Fruit fly (Drosophila melanogaster): ENCODE results near the gene by.
A peak's percentile ranks its signal among the peaks of the same experiment; 100 is the strongest.

The by gene

dm6 chr3R:9546808-9547381 lies 14.1 kb upstream of the by start:
- TF ChIP-seq CG8478 (optimal IDR thresholded peaks at IDR 0.05): peak; percentile 55
- no peak for TF ChIP-seq wek (GFP tag; optimal IDR thresholded peaks at IDR 0.05)
- TF ChIP-seq Xrp1 (GFP tag; IDR thresholded peaks at IDR 0.05): no peak
- 0 out of 3 replicates have a peak, but pooled peaks have one; percentile 13 for TF ChIP-seq zfh1 (GFP tag; IDR thresholded peaks at IDR 0.05)
- TF ChIP-seq mirr (GFP tag; optimal IDR thresholded peaks at IDR 0.05): no peak
- TF ChIP-seq CG10462 (GFP tag; optimal IDR thresholded peaks at IDR 0.05): no peak
- no peak for TF ChIP-seq CG10366 (GFP tag; IDR thresholded peaks at IDR 0.05)
- TF ChIP-seq CG4360 (GFP tag; IDR thresholded peaks at IDR 0.05): peak; percentile 94
- TF ChIP-seq peb (GFP tag; IDR thresholded peaks at IDR 0.05): no peak
- no peak for TF ChIP-seq abd-A (tag; optimal IDR thresholded peaks at IDR 0.05)
- TF ChIP-seq Rx (GFP tag; IDR thresholded peaks at IDR 0.05): no peak
- no peak for TF ChIP-seq CG14667 (GFP tag; IDR thresholded peaks at IDR 0.05)
- TF ChIP-seq CG7372 (GFP tag; IDR thresholded peaks at IDR 0.05): 0 out of 2 replicates have a peak, but pooled peaks have one; percentile 17
- 0 out of 3 replicates have a peak, but pooled peaks have one; percentile 41 for TF ChIP-seq ase (GFP tag; IDR thresholded peaks at IDR 0.05)
- TF ChIP-seq Med (GFP tag): peak; percentile 70
- TF ChIP-seq CG2889 (GFP tag; IDR thresholded peaks at IDR 0.05): no peak
- TF ChIP-seq repo (GFP tag; optimal IDR thresholded peaks at IDR 0.05): no peak
- no peak for TF ChIP-seq Adf1 (GFP tag; IDR thresholded peaks at IDR 0.05)
- TF ChIP-seq NfI (GFP tag; optimal IDR thresholded peaks at IDR 0.05): no peak
- no peak for TF ChIP-seq chn (GFP tag; optimal IDR thresholded peaks at IDR 0.05)
- TF ChIP-seq CG5245 (GFP tag; optimal IDR thresholded peaks at IDR 0.05): no peak
- TF ChIP-seq prd (optimal IDR thresholded peaks at IDR 0.05): no peak
- peak; percentile 39; the same call in 1 of the 3 replicates for TF ChIP-seq prd (GFP tag; IDR thresholded peaks at IDR 0.05)
- TF ChIP-seq CG3847 (GFP tag; IDR thresholded peaks at IDR 0.05): no peak
- peak in 1 of 2 experiments; percentile 62 for TF ChIP-seq Dfd (GFP tag; optimal IDR thresholded peaks at IDR 0.05)
- no peak for TF ChIP-seq lmd (GFP tag; IDR thresholded peaks at IDR 0.05)
- TF ChIP-seq CG15269 (tag; optimal IDR thresholded peaks at IDR 0.05): no peak
- TF ChIP-seq CG17829 (tag; optimal IDR thresholded peaks at IDR 0.05): no peak
- no peak for TF ChIP-seq CG1603 (tag; optimal IDR thresholded peaks at IDR 0.05)
- TF ChIP-seq NC2β (GFP tag; optimal IDR thresholded peaks at IDR 0.05): no peak
- no peak for TF ChIP-seq CG1647 (GFP tag; optimal IDR thresholded peaks at IDR 0.05)
- TF ChIP-seq ssp (GFP tag; IDR thresholded peaks at IDR 0.05): no peak
- no peak for TF ChIP-seq mam (GFP tag; optimal IDR thresholded peaks at IDR 0.05)
- 0 out of 2 replicates have a peak, but pooled peaks have one; percentile 15 for TF ChIP-seq chm (GFP tag; IDR thresholded peaks at IDR 0.05)
- no peak for TF ChIP-seq Opbp (GFP tag; IDR thresholded peaks at IDR 0.05; ENCODE audit: partially characterized antibody)
- TF ChIP-seq pita (GFP tag; optimal IDR thresholded peaks at IDR 0.05): no peak
- TF ChIP-seq CG11695 (GFP tag; IDR thresholded peaks at IDR 0.05): no peak
- TF ChIP-seq gcm (GFP tag; optimal IDR thresholded peaks at IDR 0.05): peak; percentile 64
- TF ChIP-seq sd (tag; optimal IDR thresholded peaks at IDR 0.05): no peak
- TF ChIP-seq CG6654 (GFP tag; optimal IDR thresholded peaks at IDR 0.05): no peak
- TF ChIP-seq vvl (GFP tag; IDR thresholded peaks at IDR 0.05): no peak
- no peak for TF ChIP-seq Ssrp (tag; optimal IDR thresholded peaks at IDR 0.05)
- 0 out of 2 replicates have a peak, but pooled peaks have one; percentile 33 for TF ChIP-seq CG17612 (GFP tag; IDR thresholded peaks at IDR 0.05)
- no peak for TF ChIP-seq ham (GFP tag; IDR thresholded peaks at IDR 0.05)
- no peak for TF ChIP-seq D19B (GFP tag; optimal IDR thresholded peaks at IDR 0.05)
- TF ChIP-seq ranshi (GFP tag; IDR thresholded peaks at IDR 0.05): 0 out of 2 replicates have a peak, but pooled peaks have one; percentile 15
